Fruit fly (Drosophila melanogaster): ENCODE results near the gene Mocs2A.

dm6 chr3R:25112466-25112939 is 14.7 kb downstream of the Mocs2A start, which contains the start of gene Nepl16:
- TF ChIP-seq Myc (optimal IDR thresholded peaks at IDR 0.05) (no peak), Jra (GFP tag; optimal IDR thresholded peaks at IDR 0.05) (no peak), usp (GFP tag; optimal IDR thresholded peaks at IDR 0.05) (no peak), Rel (GFP tag; optimal IDR thresholded peaks at IDR 0.05) (no peak), Rel (tag; optimal IDR thresholded peaks at IDR 0.05) (no peak), Hr78 (GFP tag; optimal IDR thresholded peaks at IDR 0.05) (no peak), brk (GFP tag; optimal IDR thresholded peaks at IDR 0.05) (no peak), Dfd (GFP tag; optimal IDR thresholded peaks at IDR 0.05) (no peak), lola (GFP tag; optimal IDR thresholded peaks at IDR 0.05) (no peak), CrebA (GFP tag; optimal IDR thresholded peaks at IDR 0.05; ENCODE audit: borderline replicate concordance) (no peak)
